Fruit fly (Drosophila melanogaster) whole organism, prepupa: ENCODE data around the gene Mst98Ca.

Experiments
- CG11902 ChIP-seq: fragments of 200-800 bp; sonication (Bioruptor generic); optimal IDR thresholded peaks from 3 replicates; lab custom pipeline; 2016; ENCODE audit warnings: missing biosample characterization, missing genetic modification characterization
- CG3919 ChIP-seq: fragments of 200-800 bp; sonication (Bioruptor generic); optimal IDR thresholded peaks from 3 replicates; lab custom pipeline; 2016; ENCODE audit warnings: missing biosample characterization, missing genetic modification characterization
- CG6163 ChIP-seq: fragments of 200-800 bp; sonication (Bioruptor generic); IDR thresholded peaks from 3 replicates; pipeline ENCODE4 v1.3.6; 2022; ENCODE audit warnings: missing biosample characterization, missing genetic modification characterization
- CG6792 ChIP-seq: fragments of 200-800 bp; sonication (Bioruptor generic); optimal IDR thresholded peaks from 3 replicates; lab custom pipeline; 2016; ENCODE audit warnings: missing biosample characterization, missing genetic modification characterization
- CG6854 ChIP-seq: fragments of 200-800 bp; sonication (Bioruptor generic); optimal IDR thresholded peaks from 2 replicates; lab custom pipeline; 2017; ENCODE audit warnings: missing biosample characterization, mild to moderate bottlenecking, missing genetic modification characterization
- CG8632 ChIP-seq: fragments of 200-800 bp; sonication (Bioruptor generic); optimal IDR thresholded peaks from 3 replicates; lab custom pipeline; 2016; ENCODE audit warnings: missing biosample characterization, missing genetic modification characterization
- Ets96B ChIP-seq: fragments of 200-800 bp; optimal IDR thresholded peaks from 2 replicates; lab custom pipeline; 2019; ENCODE audit warnings: missing biosample characterization, mild to moderate bottlenecking, missing genetic modification characterization, moderate library complexity
- Lpt ChIP-seq: fragments of 200-800 bp; sonication (Bioruptor generic); optimal IDR thresholded peaks from 3 replicates; lab custom pipeline; 2016; ENCODE audit warnings: missing biosample characterization, missing genetic modification characterization
- OdsH ChIP-seq: fragments of 200-800 bp; sonication (Bioruptor generic); optimal IDR thresholded peaks from 3 replicates; lab custom pipeline; 2016; ENCODE audit warnings: missing biosample characterization, missing genetic modification characterization
- lz ChIP-seq: fragments of 200-800 bp; sonication (Bioruptor generic); optimal IDR thresholded peaks from 3 replicates; lab custom pipeline; 2016; ENCODE audit warnings: missing biosample characterization, missing genetic modification characterization
- salr ChIP-seq, 2 experiments: fragments of 200-800 bp; sonication (Bioruptor generic); optimal IDR thresholded peaks; 3 replicates each; lab custom pipeline; 2016 to 2018; ENCODE audit warnings: missing biosample characterization in 2 of 2, missing genetic modification characterization in 2 of 2, mild to moderate bottlenecking in 1 of 2
- vri ChIP-seq: fragments of 200-800 bp; sonication (Bioruptor generic); optimal IDR thresholded peaks from 3 replicates; lab custom pipeline; 2016; ENCODE audit warnings: missing biosample characterization, mild to moderate bottlenecking, missing genetic modification characterization

- TF ChIP-seq CG6854 (GFP tag; lab: Kevin White, UChicago), result no peak
- TF ChIP-seq CG8632 (GFP tag; lab: Kevin White, UChicago), result no peak
- no peak for TF ChIP-seq Ets96B (tag; lab: Kevin White, UChicago)
- no peak for TF ChIP-seq salr (GFP tag; optimal IDR thresholded peaks at IDR 0.05; lab: Kevin White, UChicago)
- TF ChIP-seq CG3919 (GFP tag; lab: Kevin White, UChicago), result no peak
- no peak for TF ChIP-seq CG6163 (GFP tag; lab: Robert Waterston, UW)
- TF ChIP-seq OdsH (GFP tag; lab: Kevin White, UChicago), result no peak
- no peak for TF ChIP-seq lz
- no peak for TF ChIP-seq CG6792 (GFP tag; lab: Kevin White, UChicago)
- TF ChIP-seq Lpt (GFP tag; lab: Kevin White, UChicago), result no peak
- no peak for TF ChIP-seq CG11902 (GFP tag; lab: Kevin White, UChicago)
- TF ChIP-seq vri, result no peak
These were observed 27.6 kb upstream of the Mst98Ca start, which contains the start of gene CG43125 for dm6 chr3R:28263522-28263921.
